Comparison of ENCODE assay signal across 4 fruit fly cellular contexts in the genomic region with DNA sequence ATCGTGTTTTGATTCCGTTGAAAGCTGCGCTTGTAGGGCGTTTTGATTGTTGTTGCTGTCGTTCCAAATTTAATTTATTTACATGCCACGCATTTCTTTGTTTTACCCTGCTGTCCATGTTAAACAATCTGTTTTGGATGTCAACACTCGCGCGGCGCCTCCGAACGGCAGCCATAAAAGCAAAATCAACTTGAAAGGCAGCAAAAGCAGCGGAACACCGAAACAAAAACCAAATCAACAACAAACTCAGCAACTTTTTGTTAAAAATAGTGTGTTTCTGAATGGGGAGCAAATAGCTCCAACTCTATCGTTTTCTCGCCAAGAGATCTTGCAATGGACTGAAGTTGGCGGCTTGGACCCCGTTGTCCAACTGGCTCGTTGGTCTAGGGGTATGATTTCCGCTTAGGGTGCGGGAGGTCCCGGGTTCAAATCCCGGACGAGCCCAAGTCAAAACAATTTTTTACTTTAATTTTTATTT.
TF ChIP-seq lines count a peak whose summit lies in the region.

No protein-coding gene starts in this region.

- no peak for TF ChIP-seq CTCF in whole organism, embryonic (GFP tag; optimal IDR thresholded peaks at IDR 0.05; lab: Kevin White, UChicago)

TF ChIP-seq in whole organism, adult, 20 proteins besides CTCF, POLR2A, EP300 and RAD21:
- TF ChIP-seq kay (GFP tag; lab: Kevin White, UChicago; ENCODE audit: borderline replicate concordance) (peak; percentile 63), Clk (GFP tag; optimal IDR thresholded peaks at IDR 0.05; lab: Kevin White, UChicago) (no peak)

TF ChIP-seq in whole organism, embryonic, 481 proteins besides CTCF, POLR2A, EP300 and RAD21 (continues in another document):
- TF ChIP-seq CG11247 (GFP tag; IDR thresholded peaks at IDR 0.05; lab: Robert Waterston, UW) (peak; percentile 20; the same call in 1 of the 2 replicates), Ets65A (GFP tag; lab: Kevin White, UChicago) (peak; percentile 83), CG15269 (tag; optimal IDR thresholded peaks at IDR 0.05; lab: Kevin White, UChicago) (peak; percentile 14), CG6689 (GFP tag; IDR thresholded peaks at IDR 0.05; lab: Robert Waterston, UW) (0 out of 2 replicates have a peak, but pooled peaks have one; percentile 4), Rfx (GFP tag; IDR thresholded peaks at IDR 0.05; lab: Robert Waterston, UW) (peak; percentile 49), HLH4C (GFP tag; IDR thresholded peaks at IDR 0.05; lab: Robert Waterston, UW; ENCODE audit: partially characterized antibody) (no peak; the same call in 2 of the 3 replicates), wor (GFP tag; IDR thresholded peaks at IDR 0.05; lab: Robert Waterston, UW) (no peak), CG6791 (GFP tag; IDR thresholded peaks at IDR 0.05; lab: Robert Waterston, UW; ENCODE audit: partially characterized antibody) (peak; percentile 89), gce (GFP tag; IDR thresholded peaks at IDR 0.05; lab: Robert Waterston, UW) (0 out of 3 replicates have a peak, but pooled peaks have one; percentile 34), dmrt99B (tag; optimal IDR thresholded peaks at IDR 0.05; lab: Kevin White, UChicago) (peak; percentile 5), stc (GFP tag; IDR thresholded peaks at IDR 0.05; lab: Robert Waterston, UW) (0 out of 2 replicates have a peak, but pooled peaks have one; percentile 23), sens (GFP tag; lab: Kevin White, UChicago) (peak; percentile 74), zfh1 (GFP tag; IDR thresholded peaks at IDR 0.05; lab: Robert Waterston, UW) (peak; percentile 56; the same call in 1 of the 3 replicates), pum (GFP tag; optimal IDR thresholded peaks at IDR 0.05; lab: Kevin White, UChicago) (no peak), fd3F (GFP tag; optimal IDR thresholded peaks at IDR 0.05; lab: Kevin White, UChicago) (peak; percentile 21), amos (GFP tag; IDR thresholded peaks at IDR 0.05; lab: Robert Waterston, UW; ENCODE audit: partially characterized antibody) (peak; percentile 78), Scr (GFP tag; IDR thresholded peaks at IDR 0.05; lab: Robert Waterston, UW; ENCODE audit: partially characterized antibody) (peak; percentile 72), dysf (GFP tag; IDR thresholded peaks at IDR 0.05; lab: Robert Waterston, UW) (peak; percentile 25; the same call in 1 of the 3 replicates), unpg (GFP tag; optimal IDR thresholded peaks at IDR 0.05; lab: Kevin White, UChicago) (peak; percentile 5), CG13287 (GFP tag; IDR thresholded peaks at IDR 0.05; lab: Robert Waterston, UW; ENCODE audit: partially characterized antibody) (peak; percentile 42; the same call in 1 of the 2 replicates), CG42726 (GFP tag; IDR thresholded peaks at IDR 0.05; lab: Robert Waterston, UW; ENCODE audit: partially characterized antibody) (peak; percentile 83), CG6765 (GFP tag; optimal IDR thresholded peaks at IDR 0.05; lab: Kevin White, UChicago) (no peak), CHES-1-like (GFP tag; optimal IDR thresholded peaks at IDR 0.05; lab: Kevin White, UChicago) (peak; percentile 20), CG7963 (GFP tag; IDR thresholded peaks at IDR 0.05; lab: Robert Waterston, UW; ENCODE audit: partially characterized antibody) (peak; percentile 73)

TF ChIP-seq in whole organism, prepupa, 60 proteins besides CTCF, POLR2A, EP300 and RAD21:
- TF ChIP-seq eg (GFP tag; IDR thresholded peaks at IDR 0.05; lab: Robert Waterston, UW) (0 out of 3 replicates have a peak, but pooled peaks have one; percentile 42), CG6808 (GFP tag; optimal IDR thresholded peaks at IDR 0.05; lab: Kevin White, UChicago) (no peak), CG8119 (GFP tag; IDR thresholded peaks at IDR 0.05; lab: Robert Waterston, UW) (0 out of 3 replicates have a peak, but pooled peaks have one; percentile 25), fkh (GFP tag; optimal IDR thresholded peaks at IDR 0.05; lab: Kevin White, UChicago) (peak; percentile 70), CG16779 (tag; optimal IDR thresholded peaks at IDR 0.05; lab: Kevin White, UChicago) (no peak), CG15336 (GFP tag; IDR thresholded peaks at IDR 0.05; lab: Robert Waterston, UW) (peak; percentile 41)

TF ChIP-seq in whole organism, pupa, 21 proteins besides CTCF, POLR2A, EP300 and RAD21:
- TF ChIP-seq CG14655 (GFP tag; optimal IDR thresholded peaks at IDR 0.05; lab: Kevin White, UChicago) (no peak), D1 (tag; optimal IDR thresholded peaks at IDR 0.05; lab: Kevin White, UChicago) (no peak), rn (GFP tag; IDR thresholded peaks at IDR 0.05; lab: Robert Waterston, UW) (no peak), gl (tag; optimal IDR thresholded peaks at IDR 0.05; lab: Kevin White, UChicago) (no peak), EcR (GFP tag; optimal IDR thresholded peaks at IDR 0.05; lab: Kevin White, UChicago) (no peak), CG4496 (GFP tag; IDR thresholded peaks at IDR 0.05; lab: Robert Waterston, UW) (peak; percentile 56; the same call in 2 of the 3 replicates), CG13204 (GFP tag; optimal IDR thresholded peaks at IDR 0.05; lab: Kevin White, UChicago) (no peak), CG10348 (GFP tag; IDR thresholded peaks at IDR 0.05; lab: Robert Waterston, UW) (no peak), CG8301 (tag; optimal IDR thresholded peaks at IDR 0.05; lab: Kevin White, UChicago) (no peak), Ets98B (GFP tag; IDR thresholded peaks at IDR 0.05; lab: Robert Waterston, UW) (peak; percentile 29; the same call in 1 of the 2 replicates), fd96Ca (GFP tag; IDR thresholded peaks at IDR 0.05; lab: Robert Waterston, UW) (no peak), Pif1B (GFP tag; optimal IDR thresholded peaks at IDR 0.05; lab: Kevin White, UChicago) (no peak), CG12605 (GFP tag; IDR thresholded peaks at IDR 0.05; lab: Robert Waterston, UW) (peak; percentile 63)
